Fruit fly (Drosophila melanogaster): ENCODE results near the gene CG18547.

CG18547 gene

DNA sequence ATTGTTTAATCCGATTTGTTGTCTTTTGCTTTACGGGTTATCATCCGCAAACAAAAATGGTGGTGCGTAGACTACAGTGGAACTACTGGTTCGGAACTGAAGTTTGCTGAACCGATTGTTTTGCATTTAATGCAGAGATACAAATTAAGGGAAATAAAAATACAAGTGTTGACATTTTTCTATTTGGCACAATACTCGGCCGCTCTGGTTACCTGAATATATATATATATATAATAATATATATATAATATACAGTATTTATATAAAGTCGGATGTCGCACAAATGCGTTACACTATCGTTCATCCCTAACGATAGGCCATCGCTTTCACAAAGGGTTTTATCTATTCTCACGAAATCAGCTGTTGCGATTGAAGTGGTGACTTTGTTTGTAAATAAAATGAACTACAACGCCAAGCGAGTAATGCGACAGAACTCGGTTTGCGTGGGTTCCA, 36.7 kb upstream of the CG18547 start, which contains the start of the genes DCAF12 and Spt3:
DCAF12 (minus strand) TSS at position 204 of the 453 bp plus-strand sequence.
Spt3 (plus strand) TSS at position 329 of the 453 bp plus-strand sequence.
- TF ChIP-seq sage (GFP tag; optimal IDR thresholded peaks at IDR 0.05) (no peak), Dif (GFP tag; optimal IDR thresholded peaks at IDR 0.05; ENCODE audit: partially characterized antibody) (no peak), Dfd (GFP tag; optimal IDR thresholded peaks at IDR 0.05) (no peak), Mio (GFP tag; optimal IDR thresholded peaks at IDR 0.05) (no peak), dsf (GFP tag; optimal IDR thresholded peaks at IDR 0.05; ENCODE audit: borderline replicate concordance) (no peak), Hr78 (GFP tag; optimal IDR thresholded peaks at IDR 0.05) (no peak), ey (GFP tag; optimal IDR thresholded peaks at IDR 0.05) (no peak), h (GFP tag; optimal IDR thresholded peaks at IDR 0.05) (no peak), psq (GFP tag; optimal IDR thresholded peaks at IDR 0.05) (peak; percentile 52), dmrt93B (GFP tag; optimal IDR thresholded peaks at IDR 0.05) (peak; percentile 50), tai (GFP tag; optimal IDR thresholded peaks at IDR 0.05) (no peak), br (GFP tag; optimal IDR thresholded peaks at IDR 0.05) (no peak), sv (GFP tag; optimal IDR thresholded peaks at IDR 0.05) (no peak), Rel (GFP tag; optimal IDR thresholded peaks at IDR 0.05) (no peak), Rel (tag; optimal IDR thresholded peaks at IDR 0.05) (no peak), GATAd (GFP tag; optimal IDR thresholded peaks at IDR 0.05) (no peak), Jra (GFP tag; optimal IDR thresholded peaks at IDR 0.05) (no peak), fru (GFP tag; optimal IDR thresholded peaks at IDR 0.05) (no peak), jim (GFP tag; optimal IDR thresholded peaks at IDR 0.05) (no peak), woc (GFP tag; optimal IDR thresholded peaks at IDR 0.05) (peak; percentile 83), CG32264 (GFP tag; optimal IDR thresholded peaks at IDR 0.05) (peak; percentile 17), Hnf4 (GFP tag; optimal IDR thresholded peaks at IDR 0.05) (no peak), Myc (optimal IDR thresholded peaks at IDR 0.05) (peak; percentile 3), HLH106 (tag; optimal IDR thresholded peaks at IDR 0.05) (peak; percentile 74), OdsH (GFP tag; optimal IDR thresholded peaks at IDR 0.05) (no peak), Abd-B (GFP tag; optimal IDR thresholded peaks at IDR 0.05) (no peak), lola (GFP tag; optimal IDR thresholded peaks at IDR 0.05) (no peak), Hr83 (GFP tag; optimal IDR thresholded peaks at IDR 0.05; ENCODE audit: poor library complexity, severe bottlenecking) (no peak), dl (GFP tag; optimal IDR thresholded peaks at IDR 0.05; ENCODE audit: insufficient read depth in 1 of 2, partially characterized antibody in 2 of 2) (no peak), foxo (GFP tag; optimal IDR thresholded peaks at IDR 0.05) (no peak), Vsx2 (GFP tag; optimal IDR thresholded peaks at IDR 0.05; ENCODE audit: partially characterized antibody) (no peak), pan (optimal IDR thresholded peaks at IDR 0.05) (no peak), brk (GFP tag; optimal IDR thresholded peaks at IDR 0.05) (no peak), CG9705 (GFP tag; optimal IDR thresholded peaks at IDR 0.05) (peak; percentile 13), Sp1 (GFP tag; optimal IDR thresholded peaks at IDR 0.05) (no peak), usp (GFP tag; optimal IDR thresholded peaks at IDR 0.05) (no peak), CrebA (GFP tag; optimal IDR thresholded peaks at IDR 0.05; ENCODE audit: borderline replicate concordance) (no peak), rgr (GFP tag; optimal IDR thresholded peaks at IDR 0.05) (no peak), N (GFP tag; optimal IDR thresholded peaks at IDR 0.05) (no peak)

DNA sequence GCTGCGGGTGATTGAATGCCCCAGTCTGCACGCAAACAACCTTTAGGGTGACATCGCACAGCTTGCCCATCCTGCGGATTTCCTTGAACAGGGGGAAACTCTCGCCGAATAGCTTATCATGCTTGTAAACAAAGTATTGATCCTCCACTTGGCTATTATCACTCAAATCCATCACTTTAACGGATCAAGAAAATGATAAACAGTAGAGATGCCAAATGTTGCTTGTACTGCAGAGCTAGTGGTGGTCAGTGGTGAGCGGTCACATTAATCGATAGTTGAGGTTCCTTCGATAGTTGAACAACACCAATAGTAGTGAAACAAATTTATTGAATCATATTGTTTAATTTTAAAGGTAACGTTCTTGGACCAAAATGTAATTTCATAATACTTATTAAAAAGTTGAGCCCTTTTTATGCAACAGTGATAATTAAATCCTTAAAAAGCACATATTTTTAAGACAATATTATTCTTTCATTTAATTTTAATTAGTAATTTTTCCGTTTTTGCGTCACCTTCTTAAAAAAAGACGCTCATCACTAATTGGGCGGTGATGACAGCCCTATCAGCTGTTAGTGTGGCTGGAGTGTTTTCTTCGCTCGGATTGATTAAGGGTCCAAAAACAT, 30.1 kb upstream of the CG18547 start, which contains the start of the genes KLHL18 and GCC185:
KLHL18 (minus strand) TSS at position 233 of the 623 bp plus-strand sequence.
GCC185 (plus strand) TSS at position 571 of the 623 bp plus-strand sequence.
- TF ChIP-seq usp (GFP tag; optimal IDR thresholded peaks at IDR 0.05), result no peak
- no peak for TF ChIP-seq Abd-B (GFP tag; optimal IDR thresholded peaks at IDR 0.05)
- no peak for TF ChIP-seq Jra (GFP tag; optimal IDR thresholded peaks at IDR 0.05)
- peak; percentile 85 for TF ChIP-seq rgr (GFP tag; optimal IDR thresholded peaks at IDR 0.05)
- TF ChIP-seq Rel (GFP tag; optimal IDR thresholded peaks at IDR 0.05), result no peak
- peak; percentile 10 for TF ChIP-seq Rel (tag; optimal IDR thresholded peaks at IDR 0.05)
- no peak for TF ChIP-seq Dif (GFP tag; optimal IDR thresholded peaks at IDR 0.05; ENCODE audit: partially characterized antibody)
- TF ChIP-seq GATAd (GFP tag; optimal IDR thresholded peaks at IDR 0.05), result peak; percentile 54
- TF ChIP-seq pan (optimal IDR thresholded peaks at IDR 0.05), result no peak
- TF ChIP-seq Hr78 (GFP tag; optimal IDR thresholded peaks at IDR 0.05), result no peak
- TF ChIP-seq fru (GFP tag; optimal IDR thresholded peaks at IDR 0.05), result peak; percentile 82
- no peak for TF ChIP-seq lola (GFP tag; optimal IDR thresholded peaks at IDR 0.05)
- peak; percentile 84 for TF ChIP-seq h (GFP tag; optimal IDR thresholded peaks at IDR 0.05)
- no peak for TF ChIP-seq Vsx2 (GFP tag; optimal IDR thresholded peaks at IDR 0.05; ENCODE audit: partially characterized antibody)
- no peak for TF ChIP-seq CG32264 (GFP tag; optimal IDR thresholded peaks at IDR 0.05)
- peak; percentile 84 for TF ChIP-seq dmrt93B (GFP tag; optimal IDR thresholded peaks at IDR 0.05)
- peak in 1 of 2 experiments; percentile 89 for TF ChIP-seq foxo (GFP tag; optimal IDR thresholded peaks at IDR 0.05)
- TF ChIP-seq Dfd (GFP tag; optimal IDR thresholded peaks at IDR 0.05), result no peak
- TF ChIP-seq OdsH (GFP tag; optimal IDR thresholded peaks at IDR 0.05), result peak; percentile 78
- peak; percentile 72 for TF ChIP-seq CG9705 (GFP tag; optimal IDR thresholded peaks at IDR 0.05)
- peak; percentile 91 for TF ChIP-seq HLH106 (tag; optimal IDR thresholded peaks at IDR 0.05)
- TF ChIP-seq jim (GFP tag; optimal IDR thresholded peaks at IDR 0.05), result no peak
- peak; percentile 69 for TF ChIP-seq dsf (GFP tag; optimal IDR thresholded peaks at IDR 0.05; ENCODE audit: borderline replicate concordance)
- TF ChIP-seq CrebA (GFP tag; optimal IDR thresholded peaks at IDR 0.05; ENCODE audit: borderline replicate concordance), result no peak
- no peak for TF ChIP-seq sage (GFP tag; optimal IDR thresholded peaks at IDR 0.05)
- TF ChIP-seq Hnf4 (GFP tag; optimal IDR thresholded peaks at IDR 0.05), result no peak
- TF ChIP-seq brk (GFP tag; optimal IDR thresholded peaks at IDR 0.05), result no peak
- no peak for TF ChIP-seq tai (GFP tag; optimal IDR thresholded peaks at IDR 0.05)
- peak; percentile 61 for TF ChIP-seq br (GFP tag; optimal IDR thresholded peaks at IDR 0.05)
- no peak for TF ChIP-seq N (GFP tag; optimal IDR thresholded peaks at IDR 0.05)
- TF ChIP-seq Myc (optimal IDR thresholded peaks at IDR 0.05), result peak; percentile 86
- TF ChIP-seq sv (GFP tag; optimal IDR thresholded peaks at IDR 0.05), result peak; percentile 80
- TF ChIP-seq Mio (GFP tag; optimal IDR thresholded peaks at IDR 0.05), result no peak
- TF ChIP-seq Hr83 (GFP tag; optimal IDR thresholded peaks at IDR 0.05; ENCODE audit: poor library complexity, severe bottlenecking), result no peak
- TF ChIP-seq dl (GFP tag; optimal IDR thresholded peaks at IDR 0.05; ENCODE audit: insufficient read depth in 1 of 2, partially characterized antibody in 2 of 2), result no peak
- TF ChIP-seq psq (GFP tag; optimal IDR thresholded peaks at IDR 0.05), result peak; percentile 78
- TF ChIP-seq woc (GFP tag; optimal IDR thresholded peaks at IDR 0.05), result peak; percentile 93
- peak; percentile 76 for TF ChIP-seq Sp1 (GFP tag; optimal IDR thresholded peaks at IDR 0.05)
- TF ChIP-seq ey (GFP tag; optimal IDR thresholded peaks at IDR 0.05), result peak; percentile 78

Measured in whole organism, wandering third instar larva.